Fruit fly (Drosophila melanogaster): ENCODE data around the gene CG15394.

dm6 chr2L:2564758-2565157 is 26.9 kb upstream of the CG15394 start, which contains the start of gene Cyp309a1:
- TF ChIP-seq rn (GFP tag; IDR thresholded peaks at IDR 0.05): no peak
- no peak for TF ChIP-seq CG8301 (tag; optimal IDR thresholded peaks at IDR 0.05)
- no peak for TF ChIP-seq EcR (GFP tag; optimal IDR thresholded peaks at IDR 0.05)
- no peak for TF ChIP-seq CG15710 (tag; optimal IDR thresholded peaks at IDR 0.05)
- TF ChIP-seq CG32121 (GFP tag; IDR thresholded peaks at IDR 0.05): no peak
- no peak for TF ChIP-seq CG4496 (GFP tag; IDR thresholded peaks at IDR 0.05)
- no peak for TF ChIP-seq CG8159 (tag; optimal IDR thresholded peaks at IDR 0.05)
- TF ChIP-seq gl (tag; optimal IDR thresholded peaks at IDR 0.05): no peak
